Worm (Caenorhabditis elegans) whole organism, L3 larva: ENCODE measurements around the gene K10B2.4.
A peak's percentile ranks its signal among the peaks of the same experiment; 100 is the strongest.

Experiments used
- R02D3.7 ChIP-seq: fragments of 150-350 bp; optimal IDR thresholded peaks from 2 replicates; lab custom pipeline; 2014; ENCODE audit warnings: missing biosample characterization, missing genetic modification characterization
- ZK546.5 ChIP-seq: sonication (generic microtip); optimal IDR thresholded peaks from 2 replicates; lab custom pipeline; 2017; ENCODE audit warnings: missing biosample characterization, missing genetic modification characterization
- aly-2 ChIP-seq: fragments of 150-350 bp; optimal IDR thresholded peaks from 2 replicates; lab custom pipeline; 2014; ENCODE audit warnings: missing biosample characterization, missing genetic modification characterization
- ama-1 ChIP-seq: fragments of 150-350 bp; optimal IDR thresholded peaks from 2 replicates; lab custom pipeline; 2018
- ceh-16 ChIP-seq: sonication (generic microtip); optimal IDR thresholded peaks from 2 replicates; lab custom pipeline; 2017; ENCODE audit warnings: missing biosample characterization, missing genetic modification characterization
- ceh-28 ChIP-seq: fragments of 150-350 bp; optimal IDR thresholded peaks from 2 replicates; lab custom pipeline; 2014; ENCODE audit warnings: missing biosample characterization, missing genetic modification reagents, missing genetic modification characterization
- ceh-82 ChIP-seq: fragments of 150-350 bp; optimal IDR thresholded peaks from 2 replicates; lab custom pipeline; 2014; ENCODE audit warnings: missing biosample characterization, missing genetic modification characterization
- ceh-9 ChIP-seq: sonication (generic microtip); optimal IDR thresholded peaks from 2 replicates; lab custom pipeline; 2018; ENCODE audit warnings: missing biosample characterization, missing genetic modification characterization
- daf-12 ChIP-seq: fragments of 150-350 bp; optimal IDR thresholded peaks from 2 replicates; lab custom pipeline; 2014; ENCODE audit warnings: missing biosample characterization, missing genetic modification reagents, missing genetic modification characterization
- egl-27 ChIP-seq: sonication (generic microtip); optimal IDR thresholded peaks from 4 replicates; lab custom pipeline; 2017; ENCODE audit warnings: missing biosample characterization, missing genetic modification reagents, missing genetic modification characterization
- egl-5 ChIP-seq: fragments of 150-350 bp; optimal IDR thresholded peaks from 2 replicates; lab custom pipeline; 2017; ENCODE audit warnings: missing biosample characterization, missing genetic modification reagents, missing genetic modification characterization, inconsistent platforms
- elt-1 ChIP-seq: fragments of 150-350 bp; optimal IDR thresholded peaks from 2 replicates; lab custom pipeline; 2014; ENCODE audit warnings: missing biosample characterization, missing genetic modification characterization
- elt-2 ChIP-seq: sonication (generic microtip); optimal IDR thresholded peaks from 2 replicates; lab custom pipeline; 2016; ENCODE audit warnings: missing genetic modification reagents, mild to moderate bottlenecking, missing genetic modification characterization, missing compliant biosample characterization
- elt-3 ChIP-seq, 3 experiments: fragments of 150-350 bp in 1 of 3; sonication (generic microtip) in 2 of 3; optimal IDR thresholded peaks; 2 replicates in 2 of 3; 4 replicates in 1 of 3; lab custom pipeline; 2014 to 2017; ENCODE audit warnings: missing biosample characterization in 3 of 3, missing genetic modification characterization in 3 of 3
- eor-1 ChIP-seq, 2 experiments: fragments of 150-350 bp; optimal IDR thresholded peaks; 2 replicates each; lab custom pipeline; 2014 to 2018; ENCODE audit warnings: missing biosample characterization in 2 of 2, missing genetic modification characterization in 2 of 2
- fkh-10 ChIP-seq: sonication (generic microtip); optimal IDR thresholded peaks from 2 replicates; lab custom pipeline; 2017; ENCODE audit warnings: missing biosample characterization, missing genetic modification reagents, missing genetic modification characterization
- fkh-2 ChIP-seq: fragments of 150-350 bp; optimal IDR thresholded peaks from 2 replicates; lab custom pipeline; 2014; ENCODE audit warnings: missing biosample characterization, missing genetic modification reagents, missing genetic modification characterization
- fos-1 ChIP-seq: fragments of 150-350 bp; optimal IDR thresholded peaks from 2 replicates; lab custom pipeline; 2014; ENCODE audit warnings: missing biosample characterization, missing genetic modification characterization
- hmg-11 ChIP-seq: sonication (generic microtip); optimal IDR thresholded peaks from 2 replicates; lab custom pipeline; 2016; ENCODE audit warnings: missing genetic modification characterization, missing compliant biosample characterization
- jun-1 ChIP-seq: fragments of 150-350 bp; optimal IDR thresholded peaks from 2 replicates; lab custom pipeline; 2014; ENCODE audit warnings: missing biosample characterization, missing genetic modification reagents, missing genetic modification characterization
- lin-15B ChIP-seq: fragments of 150-350 bp; optimal IDR thresholded peaks from 2 replicates; lab custom pipeline; 2014; ENCODE audit warnings: missing biosample characterization, missing genetic modification characterization
- lin-39 ChIP-seq: fragments of 150-350 bp; optimal IDR thresholded peaks from 2 replicates; lab custom pipeline; 2018; ENCODE audit warnings: missing biosample characterization, missing genetic modification reagents, missing genetic modification characterization
- lsy-12 ChIP-seq: sonication (generic microtip); optimal IDR thresholded peaks from 2 replicates; lab custom pipeline; 2016; ENCODE audit warnings: mild to moderate bottlenecking, missing genetic modification characterization, missing compliant biosample characterization
- mdl-1 ChIP-seq: fragments of 150-350 bp; optimal IDR thresholded peaks from 2 replicates; lab custom pipeline; 2014; ENCODE audit warnings: missing biosample characterization, missing genetic modification characterization
- mml-1 ChIP-seq: fragments of 150-350 bp; sonication (generic microtip); optimal IDR thresholded peaks from 3 replicates; lab custom pipeline; 2014; ENCODE audit warnings: missing biosample characterization, missing genetic modification characterization
- nfya-1 ChIP-seq: sonication (generic microtip); optimal IDR thresholded peaks from 2 replicates; lab custom pipeline; 2017; ENCODE audit warnings: missing genetic modification characterization, mild to moderate bottlenecking, missing compliant biosample characterization, antibody characterized with exemption, moderate library complexity; ENCODE audit not compliant: insufficient read depth
- nhr-11 ChIP-seq: fragments of 150-350 bp; optimal IDR thresholded peaks from 2 replicates; lab custom pipeline; 2014; ENCODE audit warnings: missing biosample characterization, missing genetic modification characterization
- nhr-12 ChIP-seq: fragments of 150-350 bp; optimal IDR thresholded peaks from 2 replicates; lab custom pipeline; 2014; ENCODE audit warnings: missing biosample characterization, missing genetic modification characterization
- nhr-23 ChIP-seq: fragments of 150-350 bp; optimal IDR thresholded peaks from 2 replicates; lab custom pipeline; 2014; ENCODE audit warnings: missing biosample characterization, missing genetic modification reagents, missing genetic modification characterization
- nhr-237 ChIP-seq: fragments of 150-350 bp; optimal IDR thresholded peaks from 2 replicates; lab custom pipeline; 2014; ENCODE audit warnings: missing biosample characterization, missing genetic modification characterization
- nhr-25 ChIP-seq: sonication (generic microtip); optimal IDR thresholded peaks from 2 replicates; lab custom pipeline; 2017; ENCODE audit warnings: missing biosample characterization, missing genetic modification characterization
- nhr-28 ChIP-seq: fragments of 150-350 bp; optimal IDR thresholded peaks from 2 replicates; lab custom pipeline; 2014; ENCODE audit warnings: missing biosample characterization, missing genetic modification characterization
- nhr-43 ChIP-seq: sonication (generic microtip); optimal IDR thresholded peaks from 2 replicates; lab custom pipeline; 2016; ENCODE audit warnings: mild to moderate bottlenecking, missing genetic modification characterization, missing compliant biosample characterization; ENCODE audit not compliant: poor library complexity, severe bottlenecking
- nhr-67 ChIP-seq: fragments of 150-350 bp; optimal IDR thresholded peaks from 2 replicates; lab custom pipeline; 2014; ENCODE audit warnings: missing biosample characterization, missing genetic modification characterization
- nhr-76 ChIP-seq: fragments of 150-350 bp; sonication (generic microtip); optimal IDR thresholded peaks from 5 replicates; lab custom pipeline; 2014; ENCODE audit warnings: missing biosample characterization, missing genetic modification characterization
- nhr-77 ChIP-seq: fragments of 150-350 bp; optimal IDR thresholded peaks from 2 replicates; lab custom pipeline; 2014; ENCODE audit warnings: missing biosample characterization, missing genetic modification characterization
- pha-4 ChIP-seq: fragments of 150-350 bp; optimal IDR thresholded peaks from 2 replicates; lab custom pipeline; 2014; ENCODE audit warnings: missing biosample characterization, missing genetic modification reagents, missing genetic modification characterization
- pqm-1 ChIP-seq: fragments of 150-350 bp; optimal IDR thresholded peaks from 2 replicates; lab custom pipeline; 2017; ENCODE audit warnings: missing biosample characterization, missing genetic modification characterization, inconsistent platforms
- sea-2 ChIP-seq: fragments of 150-350 bp; sonication (generic microtip); optimal IDR thresholded peaks from 4 replicates; lab custom pipeline; 2014; ENCODE audit warnings: missing biosample characterization, missing genetic modification reagents, missing genetic modification characterization
- skn-1 ChIP-seq: fragments of 150-350 bp; optimal IDR thresholded peaks from 2 replicates; lab custom pipeline; 2014; ENCODE audit warnings: missing biosample characterization, missing genetic modification characterization
- snpc-4 ChIP-seq: fragments of 150-350 bp; optimal IDR thresholded peaks from 2 replicates; lab custom pipeline; 2014; ENCODE audit warnings: missing biosample characterization, missing genetic modification characterization
- tbx-2 ChIP-seq: sonication (generic microtip); optimal IDR thresholded peaks from 2 replicates; lab custom pipeline; 2016; ENCODE audit warnings: mild to moderate bottlenecking, missing genetic modification characterization, missing compliant biosample characterization
- unc-39 ChIP-seq: sonication (generic microtip); optimal IDR thresholded peaks from 4 replicates; lab custom pipeline; 2017; ENCODE audit warnings: missing biosample characterization, missing genetic modification characterization
- unc-62 ChIP-seq: fragments of 150-350 bp; sonication (generic microtip); optimal IDR thresholded peaks from 4 replicates; lab custom pipeline; 2014; ENCODE audit warnings: missing biosample characterization, missing genetic modification reagents, missing genetic modification characterization
- zag-1 ChIP-seq: fragments of 150-350 bp; optimal IDR thresholded peaks from 2 replicates; lab custom pipeline; 2014; ENCODE audit warnings: missing biosample characterization, missing genetic modification characterization
- ztf-11 ChIP-seq: fragments of 150-350 bp; optimal IDR thresholded peaks from 2 replicates; lab custom pipeline; 2014; ENCODE audit warnings: missing biosample characterization, missing genetic modification characterization
- ztf-4 ChIP-seq: fragments of 150-350 bp; optimal IDR thresholded peaks from 2 replicates; lab custom pipeline; 2014; ENCODE audit warnings: missing biosample characterization, missing genetic modification characterization

The K10B2.4 gene

ce11 chrII:6360822-6361221 is at the start of gene K10B2.4:
Gene K10B2.4 (minus strand): TSS chrII:6360959.
- TF ChIP-seq nhr-11 (tag; lab: Kevin White, UChicago), result no peak
- no peak for TF ChIP-seq unc-39 (tag; lab: Kevin White, UChicago)
- no peak for TF ChIP-seq egl-27 (tag; lab: Kevin White, UChicago)
- no peak for TF ChIP-seq elt-3 (tag; optimal IDR thresholded peaks at IDR 0.05; lab: Kevin White, UChicago)
- no peak for TF ChIP-seq daf-12 (tag; lab: Kevin White, UChicago)
- no peak for TF ChIP-seq zag-1
- no peak for TF ChIP-seq pqm-1 (tag; lab: Kevin White, UChicago)
- peak; percentile 21 for TF ChIP-seq ceh-28 (tag; lab: Kevin White, UChicago)
- no peak for TF ChIP-seq ztf-4 (tag; lab: Kevin White, UChicago)
- no peak for TF ChIP-seq mdl-1 (tag; lab: Kevin White, UChicago)
- peak; percentile 85 for TF ChIP-seq pha-4
- no peak for TF ChIP-seq aly-2
- no peak for TF ChIP-seq nhr-43 (tag; lab: Kevin White, UChicago)
- no peak for TF ChIP-seq ztf-11
- TF ChIP-seq snpc-4, result peak; percentile 78
- no peak for TF ChIP-seq ZK546.5 (tag; lab: Kevin White, UChicago)
- TF ChIP-seq egl-5, result no peak
- peak; percentile 71 for TF ChIP-seq nhr-23 (tag; lab: Kevin White, UChicago)
- TF ChIP-seq skn-1, result no peak
- peak; percentile 40 for TF ChIP-seq elt-2 (tag; lab: Kevin White, UChicago)
- no peak for TF ChIP-seq tbx-2 (tag; lab: Kevin White, UChicago)
- TF ChIP-seq ceh-82 (tag; lab: Kevin White, UChicago), result no peak
- TF ChIP-seq ceh-9 (tag; lab: Kevin White, UChicago), result no peak
- no peak for TF ChIP-seq nhr-237 (tag; lab: Kevin White, UChicago)
- peak; percentile 13 for TF ChIP-seq ama-1 (lab: Kevin White, UChicago)
- TF ChIP-seq jun-1 (tag; lab: Kevin White, UChicago), result no peak
- TF ChIP-seq nhr-25 (tag; lab: Kevin White, UChicago), result peak; percentile 67
- TF ChIP-seq nhr-28 (tag; lab: Kevin White, UChicago), result no peak
- no peak for TF ChIP-seq sea-2 (GFP tag; lab: Kevin White, UChicago)
- TF ChIP-seq nhr-76, result no peak
- TF ChIP-seq lin-15B (tag; lab: Kevin White, UChicago), result peak; percentile 76
- no peak for TF ChIP-seq nhr-77 (tag; lab: Kevin White, UChicago)
- TF ChIP-seq fkh-2 (tag; lab: Kevin White, UChicago), result no peak
- no peak for TF ChIP-seq fkh-10 (GFP tag; lab: Kevin White, UChicago)
- TF ChIP-seq eor-1 (tag; optimal IDR thresholded peaks at IDR 0.05; lab: Kevin White, UChicago), result no peak
- TF ChIP-seq mml-1 (tag; lab: Kevin White, UChicago), result no peak
- TF ChIP-seq elt-1 (tag; lab: Kevin White, UChicago), result no peak
- TF ChIP-seq nfya-1 (tag; lab: Kevin White, UChicago), result peak; percentile 73
- peak; percentile 45 for TF ChIP-seq lin-39 (tag; lab: Kevin White, UChicago)
- no peak for TF ChIP-seq unc-62 (GFP tag; lab: Kevin White, UChicago)
- TF ChIP-seq nhr-12 (tag; lab: Kevin White, UChicago), result no peak
- peak; percentile 56 for TF ChIP-seq hmg-11
- TF ChIP-seq nhr-67 (tag; lab: Kevin White, UChicago), result no peak
- no peak for TF ChIP-seq fos-1
- no peak for TF ChIP-seq R02D3.7 (tag; lab: Kevin White, UChicago)
- TF ChIP-seq lsy-12, result peak; percentile 43
- TF ChIP-seq ceh-16 (tag; lab: Kevin White, UChicago), result no peak
